Worm (Caenorhabditis elegans) whole organism, young adult: ENCODE measurements around the gene slc-17.3.

Experiments
- B0035.1 ChIP-seq: sonication (generic microtip); optimal IDR thresholded peaks from 2 replicates; lab custom pipeline; 2016; ENCODE audit warnings: missing genetic modification characterization, mild to moderate bottlenecking, missing compliant biosample characterization, missing genotype, missing genetic modification reagents
- C06A6.2 ChIP-seq: fragments of 200-800 bp; sonication (Bioruptor generic); conservative IDR thresholded peaks from 2 replicates; pipeline ENCODE4 v1.3.6; 2022; ENCODE audit warnings: missing genetic modification characterization, missing compliant biosample characterization
- D2030.7 ChIP-seq: fragments of 200-800 bp; sonication (Bioruptor generic); IDR thresholded peaks from 2 replicates; pipeline ENCODE4 v1.3.6; 2022; ENCODE audit warnings: missing genetic modification reagents, missing genetic modification characterization, missing compliant biosample characterization
- F39B2.1 ChIP-seq: fragments of 200-800 bp; sonication (Bioruptor generic); IDR thresholded peaks from 2 replicates; pipeline ENCODE4 v1.3.6; 2022; ENCODE audit warnings: missing genetic modification reagents, missing genetic modification characterization, missing compliant biosample characterization
- F49E8.2 ChIP-seq: sonication (generic microtip); optimal IDR thresholded peaks from 3 replicates; lab custom pipeline; 2017; ENCODE audit warnings: missing genetic modification characterization, mild to moderate bottlenecking, missing compliant biosample characterization, antibody characterized with exemption, moderate library complexity; ENCODE audit not compliant: insufficient read depth
- F52B5.7 ChIP-seq: sonication (generic microtip); optimal IDR thresholded peaks from 2 replicates; lab custom pipeline; 2016; ENCODE audit warnings: mild to moderate bottlenecking, missing genetic modification characterization, missing compliant biosample characterization
- F55B11.4 ChIP-seq: sonication (generic microtip); optimal IDR thresholded peaks from 2 replicates; lab custom pipeline; 2016; ENCODE audit warnings: missing compliant biosample characterization, missing genetic modification characterization, borderline replicate concordance; ENCODE audit not compliant: insufficient read depth
- F57C9.4 ChIP-seq: sonication (generic microtip); optimal IDR thresholded peaks from 2 replicates; lab custom pipeline; 2017; ENCODE audit warnings: mild to moderate bottlenecking, missing genetic modification characterization, missing compliant biosample characterization
- K11D2.4 ChIP-seq: fragments of 200-800 bp; sonication (Bioruptor generic); IDR thresholded peaks from 2 replicates; pipeline ENCODE4 v1.3.6; 2022; ENCODE audit warnings: missing genetic modification reagents, missing genetic modification characterization, missing compliant biosample characterization
- K12H6.12 ChIP-seq: fragments of 200-800 bp; sonication (Bioruptor generic); optimal IDR thresholded peaks from 2 replicates; lab custom pipeline; 2018; ENCODE audit warnings: mild to moderate bottlenecking, missing genetic modification characterization, missing compliant biosample characterization
- T26A5.8 ChIP-seq: sonication (generic microtip); optimal IDR thresholded peaks from 2 replicates; lab custom pipeline; 2016; ENCODE audit warnings: missing genetic modification characterization, missing compliant biosample characterization
- Y53F4B.3 ChIP-seq: fragments of 200-800 bp; sonication (Bioruptor generic); IDR thresholded peaks from 2 replicates; pipeline ENCODE4 v1.3.6; 2022; ENCODE audit warnings: missing genetic modification reagents, missing genetic modification characterization, missing compliant biosample characterization
- akir-1 ChIP-seq: fragments of 200-800 bp; sonication (Bioruptor generic); optimal IDR thresholded peaks from 2 replicates; lab custom pipeline; 2018; ENCODE audit warnings: mild to moderate bottlenecking, missing genetic modification characterization, moderate library complexity, missing compliant biosample characterization
- ama-1 ChIP-seq, 3 experiments: fragments of 150-350 bp in 1 of 3; sonication (generic microtip) in 2 of 3; optimal IDR thresholded peaks; 2 replicates each; lab custom pipeline; 2014 to 2018; ENCODE audit warnings: missing biosample characterization in 2 of 3, missing genetic modification characterization in 2 of 3, missing genetic modification reagents in 2 of 3
- attf-3 ChIP-seq: fragments of 200-800 bp; sonication (Bioruptor generic); conservative IDR thresholded peaks from 2 replicates; pipeline ENCODE4 v1.3.6; 2022; ENCODE audit warnings: missing genetic modification reagents, missing genetic modification characterization, missing compliant biosample characterization
- attf-5 ChIP-seq: fragments of 200-800 bp; sonication (Bioruptor generic); optimal IDR thresholded peaks from 2 replicates; lab custom pipeline; 2018; ENCODE audit warnings: mild to moderate bottlenecking, missing genetic modification characterization, missing compliant biosample characterization
- cebp-1 ChIP-seq, 2 experiments: fragments of 200-800 bp in 1 of 2; sonication (Bioruptor generic) in 1 of 2; sonication (generic microtip) in 1 of 2; IDR thresholded peaks in 1 of 2; optimal IDR thresholded peaks in 1 of 2; 2 replicates each; pipeline versions ENCODE4 v1.3.6 to Lab custom; 2017 to 2022; ENCODE audit warnings: missing compliant biosample characterization in 2 of 2, missing genetic modification characterization in 2 of 2, mild to moderate bottlenecking in 1 of 2, missing genetic modification reagents in 1 of 2, moderate library complexity in 1 of 2
- ceh-58 ChIP-seq: fragments of 200-800 bp; sonication (Bioruptor generic); IDR thresholded peaks from 2 replicates; pipeline ENCODE4 v1.3.6; 2022; ENCODE audit warnings: missing genetic modification characterization, missing compliant biosample characterization
- ceh-79 ChIP-seq: sonication (generic microtip); optimal IDR thresholded peaks from 2 replicates; lab custom pipeline; 2017; ENCODE audit warnings: mild to moderate bottlenecking, missing genetic modification characterization, missing compliant biosample characterization
- ceh-91 ChIP-seq: fragments of 200-800 bp; sonication (Bioruptor generic); IDR thresholded peaks from 2 replicates; pipeline ENCODE4 v1.3.6; 2022; ENCODE audit warnings: missing genetic modification reagents, missing genetic modification characterization, missing compliant biosample characterization
- die-1 ChIP-seq: sonication (generic microtip); optimal IDR thresholded peaks from 2 replicates; lab custom pipeline; 2016; ENCODE audit warnings: missing genotype, mild to moderate bottlenecking, missing genetic modification characterization, missing compliant biosample characterization
- dpff-1 ChIP-seq: sonication (generic microtip); optimal IDR thresholded peaks from 2 replicates; lab custom pipeline; 2017; ENCODE audit warnings: mild to moderate bottlenecking, missing genetic modification characterization, missing compliant biosample characterization
- egl-18 ChIP-seq: fragments of 200-800 bp; sonication (Bioruptor generic); IDR thresholded peaks from 2 replicates; pipeline ENCODE4 v1.3.6; 2022; ENCODE audit warnings: missing genetic modification reagents, missing genetic modification characterization, missing compliant biosample characterization
- ekl-4 ChIP-seq: fragments of 200-800 bp; sonication (Bioruptor generic); IDR thresholded peaks from 2 replicates; pipeline ENCODE4 v1.3.6; 2022; ENCODE audit warnings: missing genetic modification reagents, missing genetic modification characterization, missing compliant biosample characterization
- ets-4 ChIP-seq: fragments of 200-800 bp; sonication (Bioruptor generic); optimal IDR thresholded peaks from 2 replicates; lab custom pipeline; 2018; ENCODE audit warnings: mild to moderate bottlenecking, missing genetic modification characterization, missing compliant biosample characterization
- hlh-26 ChIP-seq: fragments of 200-800 bp; sonication (Bioruptor generic); conservative IDR thresholded peaks from 2 replicates; pipeline ENCODE4 v1.3.6; 2022; ENCODE audit warnings: missing genetic modification reagents, missing genetic modification characterization, missing compliant biosample characterization
- hmg-20 ChIP-seq: fragments of 200-800 bp; sonication (Bioruptor generic); IDR thresholded peaks from 2 replicates; pipeline ENCODE4 v1.3.6; 2022; ENCODE audit warnings: missing genetic modification reagents, missing genetic modification characterization, missing compliant biosample characterization
- let-526 ChIP-seq: fragments of 200-800 bp; sonication (Bioruptor generic); IDR thresholded peaks from 2 replicates; pipeline ENCODE4 v1.3.6; 2022; ENCODE audit warnings: missing genetic modification reagents, missing genetic modification characterization, missing compliant biosample characterization
- madf-6 ChIP-seq: fragments of 200-800 bp; sonication (Bioruptor generic); IDR thresholded peaks from 2 replicates; pipeline ENCODE4 v1.3.6; 2022; ENCODE audit warnings: missing genetic modification reagents, missing genetic modification characterization, missing compliant biosample characterization
- madf-8 ChIP-seq: fragments of 200-800 bp; sonication (Bioruptor generic); conservative IDR thresholded peaks from 2 replicates; pipeline ENCODE4 v1.3.6; 2022; ENCODE audit warnings: missing genetic modification reagents, missing genetic modification characterization, missing compliant biosample characterization
- mcd-1 ChIP-seq: fragments of 200-800 bp; sonication (Bioruptor generic); IDR thresholded peaks from 2 replicates; pipeline ENCODE4 v1.3.6; 2022; ENCODE audit warnings: missing genetic modification reagents, missing genetic modification characterization, missing compliant biosample characterization
- nhr-27 ChIP-seq: fragments of 200-800 bp; sonication (Bioruptor generic); optimal IDR thresholded peaks from 2 replicates; lab custom pipeline; 2018; ENCODE audit warnings: mild to moderate bottlenecking, missing genetic modification characterization, moderate library complexity, missing compliant biosample characterization
- pbrm-1 ChIP-seq: fragments of 200-800 bp; sonication (Bioruptor generic); IDR thresholded peaks from 2 replicates; pipeline ENCODE4 v1.3.6; 2022; ENCODE audit warnings: missing genetic modification reagents, missing genetic modification characterization, missing compliant biosample characterization
- rec-8 ChIP-seq, 2 experiments: sonication (generic microtip); optimal IDR thresholded peaks; 2 replicates each; lab custom pipeline; 2016; ENCODE audit warnings: mild to moderate bottlenecking in 2 of 2, missing genetic modification characterization in 2 of 2, missing genetic modification reagents in 2 of 2, missing genotype in 2 of 2, missing biosample characterization in 1 of 2, missing compliant biosample characterization in 1 of 2, moderate library complexity in 1 of 2
- sdz-38 ChIP-seq: sonication (generic microtip); optimal IDR thresholded peaks from 2 replicates; lab custom pipeline; 2016; ENCODE audit warnings: missing genotype, missing genetic modification characterization, missing compliant biosample characterization
- snpc-1.1 ChIP-seq: sonication (generic microtip); optimal IDR thresholded peaks from 2 replicates; lab custom pipeline; 2017; ENCODE audit warnings: missing genetic modification characterization, mild to moderate bottlenecking, missing compliant biosample characterization, antibody characterized with exemption, moderate library complexity, missing genotype, missing genetic modification reagents; ENCODE audit not compliant: insufficient read depth
- snpc-3.4 ChIP-seq: sonication (generic microtip); optimal IDR thresholded peaks from 2 replicates; lab custom pipeline; 2017; ENCODE audit warnings: missing genetic modification characterization, mild to moderate bottlenecking, missing compliant biosample characterization, antibody characterized with exemption, moderate library complexity, missing genotype, missing genetic modification reagents
- somi-1 ChIP-seq: fragments of 200-800 bp; sonication (Bioruptor generic); optimal IDR thresholded peaks from 2 replicates; lab custom pipeline; 2018; ENCODE audit warnings: mild to moderate bottlenecking, missing genetic modification characterization, missing compliant biosample characterization
- tbx-9 ChIP-seq: sonication (generic microtip); optimal IDR thresholded peaks from 2 replicates; lab custom pipeline; 2016; ENCODE audit warnings: borderline replicate concordance, missing genetic modification characterization, inconsistent platforms, missing compliant biosample characterization
- tlf-1 ChIP-seq: fragments of 200-800 bp; sonication (Bioruptor generic); optimal IDR thresholded peaks from 2 replicates; lab custom pipeline; 2018; ENCODE audit warnings: mild to moderate bottlenecking, missing genetic modification characterization, missing compliant biosample characterization
- unc-130 ChIP-seq: sonication (generic microtip); optimal IDR thresholded peaks from 2 replicates; lab custom pipeline; 2016; ENCODE audit warnings: missing genetic modification reagents, missing genetic modification characterization, missing compliant biosample characterization
- ztf-22 ChIP-seq: fragments of 200-800 bp; sonication (Bioruptor generic); optimal IDR thresholded peaks from 2 replicates; lab custom pipeline; 2018; ENCODE audit warnings: mild to moderate bottlenecking, missing genetic modification characterization, moderate library complexity, missing compliant biosample characterization
- ztf-25 ChIP-seq: fragments of 200-800 bp; sonication (Bioruptor generic); IDR thresholded peaks from 2 replicates; pipeline ENCODE4 v1.3.6; 2022; ENCODE audit warnings: missing genetic modification reagents, missing genetic modification characterization, missing compliant biosample characterization
- ztf-26 ChIP-seq: sonication (generic microtip); optimal IDR thresholded peaks from 2 replicates; lab custom pipeline; 2017; ENCODE audit warnings: missing genetic modification characterization, missing compliant biosample characterization
- ztf-28 ChIP-seq: fragments of 200-800 bp; sonication (Bioruptor generic); IDR thresholded peaks from 2 replicates; pipeline ENCODE4 v1.3.6; 2022; ENCODE audit warnings: missing genetic modification reagents, missing genetic modification characterization, missing compliant biosample characterization

slc-17.3 gene

ce11 chrIII:7854494-7855184, 10.4 kb downstream of the slc-17.3 start, which contains the start of gene rpl-35 (continued):
- TF ChIP-seq snpc-1.1 (tag; lab: Kevin White, UChicago): peak; percentile 85
- peak; percentile 78 for TF ChIP-seq ceh-79 (tag; lab: Kevin White, UChicago)
- peak; percentile 99 for TF ChIP-seq ztf-28 (GFP tag; lab: Robert Waterston, UW)
- TF ChIP-seq ekl-4 (GFP tag; lab: Robert Waterston, UW): peak; percentile 99
- peak; percentile 99 for TF ChIP-seq K11D2.4
- TF ChIP-seq ama-1 (optimal IDR thresholded peaks at IDR 0.05; lab: Kevin White, UChicago): peak; percentile 10
- peak; percentile 62 to 79 for TF ChIP-seq ama-1 (GFP tag; optimal IDR thresholded peaks at IDR 0.05; lab: Kevin White, UChicago)
- TF ChIP-seq cebp-1 (GFP tag; IDR thresholded peaks at IDR 0.05; lab: Robert Waterston, UW): peak; percentile 97
- peak; percentile 99 for TF ChIP-seq cebp-1 (tag; optimal IDR thresholded peaks at IDR 0.05; lab: Kevin White, UChicago)
- TF ChIP-seq ets-4 (GFP tag; lab: Kevin White, UChicago): peak; percentile 99
- peak; percentile 77 for TF ChIP-seq nhr-27
- TF ChIP-seq let-526 (GFP tag; lab: Robert Waterston, UW): peak; percentile 99
- peak; percentile 99 for TF ChIP-seq ceh-91
- peak; percentile 99 for TF ChIP-seq D2030.7 (GFP tag; lab: Robert Waterston, UW)
- TF ChIP-seq hlh-26 (GFP tag; lab: Robert Waterston, UW): no peak
- peak; percentile 72; the same call in 1 of the 2 replicates for TF ChIP-seq ceh-58 (GFP tag; lab: Robert Waterston, UW)
- peak; percentile 100 for TF ChIP-seq pbrm-1
- no peak for TF ChIP-seq F55B11.4 (tag; lab: Kevin White, UChicago)
- TF ChIP-seq C06A6.2 (GFP tag; lab: Robert Waterston, UW): peak; percentile 99
- TF ChIP-seq ztf-26: peak; percentile 98
- peak; percentile 97 for TF ChIP-seq ztf-25 (GFP tag; lab: Robert Waterston, UW)
- peak; percentile 99 for TF ChIP-seq K12H6.12 (tag; lab: Kevin White, UChicago)
- peak; percentile 66 for TF ChIP-seq dpff-1 (tag; lab: Kevin White, UChicago)
- peak; percentile 94 for TF ChIP-seq Y53F4B.3 (GFP tag; lab: Robert Waterston, UW)
- TF ChIP-seq akir-1 (GFP tag; lab: Kevin White, UChicago): peak; percentile 88
- peak; percentile 99 for TF ChIP-seq F49E8.2
- peak; percentile 100 for TF ChIP-seq tlf-1 (GFP tag; lab: Kevin White, UChicago)
- TF ChIP-seq F57C9.4 (tag; lab: Kevin White, UChicago): peak; percentile 84
- peak; percentile 99 for TF ChIP-seq madf-6 (GFP tag; lab: Robert Waterston, UW)
- peak; percentile 92 for TF ChIP-seq attf-3 (GFP tag; lab: Robert Waterston, UW)
- TF ChIP-seq rec-8 (tag; optimal IDR thresholded peaks at IDR 0.05; lab: Kevin White, UChicago): peak; percentile 90 to 98
- peak; percentile 96 for TF ChIP-seq ztf-22 (GFP tag; lab: Kevin White, UChicago)
- peak; percentile 85 for TF ChIP-seq T26A5.8 (tag; lab: Kevin White, UChicago)
- TF ChIP-seq F52B5.7: peak; percentile 99
- TF ChIP-seq mcd-1 (GFP tag; lab: Robert Waterston, UW): peak; percentile 99
- TF ChIP-seq hmg-20: peak; percentile 96
- peak; percentile 99 for TF ChIP-seq somi-1
- peak; percentile 95 for TF ChIP-seq F39B2.1 (GFP tag; lab: Robert Waterston, UW)
- TF ChIP-seq die-1 (tag; lab: Kevin White, UChicago): peak; percentile 80
- TF ChIP-seq B0035.1 (tag; lab: Kevin White, UChicago): peak; percentile 95
- TF ChIP-seq tbx-9 (tag; lab: Kevin White, UChicago): peak; percentile 48
- no peak for TF ChIP-seq sdz-38 (tag; lab: Kevin White, UChicago)
- TF ChIP-seq unc-130 (GFP tag; lab: Kevin White, UChicago): peak; percentile 98
- TF ChIP-seq madf-8 (GFP tag; lab: Robert Waterston, UW): peak; percentile 94
- peak; percentile 100 for TF ChIP-seq attf-5 (GFP tag; lab: Kevin White, UChicago)
- peak; percentile 98 for TF ChIP-seq snpc-3.4
- peak; percentile 99 for TF ChIP-seq egl-18 (GFP tag; lab: Robert Waterston, UW)
